Worm (Caenorhabditis elegans) whole organism, late embryonic: ENCODE results near the gene lact-3.
A peak's percentile ranks its signal among the peaks of the same experiment; 100 is the strongest.

ENCODE experiments used
- C08G9.2 ChIP-seq: sonication (generic microtip); optimal IDR thresholded peaks from 2 replicates; lab custom pipeline; 2016; ENCODE audit warnings: mild to moderate bottlenecking, missing genetic modification characterization, moderate library complexity, missing compliant biosample characterization
- K02D7.2 ChIP-seq: sonication (generic microtip); optimal IDR thresholded peaks from 2 replicates; lab custom pipeline; 2017; ENCODE audit warnings: mild to moderate bottlenecking, missing genetic modification characterization, missing compliant biosample characterization
- ahr-1 ChIP-seq: sonication (generic microtip); optimal IDR thresholded peaks from 2 replicates; lab custom pipeline; 2016; ENCODE audit warnings: missing genetic modification characterization, missing compliant biosample characterization
- ama-1 ChIP-seq: fragments of 150-350 bp; optimal IDR thresholded peaks from 2 replicates; lab custom pipeline; 2014
- ceh-14 ChIP-seq: sonication (generic microtip); optimal IDR thresholded peaks from 2 replicates; lab custom pipeline; 2016; ENCODE audit warnings: missing genotype, missing genetic modification characterization, missing compliant biosample characterization
- ceh-18 ChIP-seq: sonication (generic microtip); optimal IDR thresholded peaks from 2 replicates; lab custom pipeline; 2016; ENCODE audit warnings: missing genetic modification characterization, missing compliant biosample characterization
- ceh-19 ChIP-seq: fragments of 200-800 bp; sonication (Bioruptor generic); optimal IDR thresholded peaks from 2 replicates; lab custom pipeline; 2018; ENCODE audit warnings: mild to moderate bottlenecking, missing genetic modification characterization, missing compliant biosample characterization
- ceh-22 ChIP-seq: sonication (generic microtip); optimal IDR thresholded peaks from 2 replicates; lab custom pipeline; 2017; ENCODE audit warnings: missing biosample characterization, missing genetic modification characterization
- ceh-24 ChIP-seq: sonication (generic microtip); optimal IDR thresholded peaks from 2 replicates; lab custom pipeline; 2016; ENCODE audit warnings: mild to moderate bottlenecking, missing genetic modification characterization, missing compliant biosample characterization
- ceh-30 ChIP-seq: fragments of 150-350 bp; optimal IDR thresholded peaks from 2 replicates; lab custom pipeline; 2014; ENCODE audit warnings: missing biosample characterization, missing genetic modification characterization
- ceh-31 ChIP-seq: sonication (generic microtip); optimal IDR thresholded peaks from 2 replicates; lab custom pipeline; 2016; ENCODE audit warnings: missing genetic modification characterization, missing compliant biosample characterization
- ceh-34 ChIP-seq: sonication (generic microtip); optimal IDR thresholded peaks from 2 replicates; lab custom pipeline; 2016; ENCODE audit warnings: mild to moderate bottlenecking, missing genetic modification characterization, missing compliant biosample characterization
- ceh-48 ChIP-seq: sonication (generic microtip); optimal IDR thresholded peaks from 2 replicates; lab custom pipeline; 2016; ENCODE audit warnings: missing genetic modification characterization, inconsistent platforms, missing compliant biosample characterization
- ceh-6 ChIP-seq: fragments of 200-800 bp; sonication (Bioruptor generic); optimal IDR thresholded peaks from 2 replicates; lab custom pipeline; 2018; ENCODE audit warnings: mild to moderate bottlenecking, missing genetic modification characterization, missing compliant biosample characterization
- ceh-9 ChIP-seq: sonication (generic microtip); optimal IDR thresholded peaks from 2 replicates; lab custom pipeline; 2016; ENCODE audit warnings: mild to moderate bottlenecking, missing genetic modification characterization, inconsistent platforms, missing compliant biosample characterization
- dve-1 ChIP-seq: sonication (generic microtip); optimal IDR thresholded peaks from 2 replicates; lab custom pipeline; 2017; ENCODE audit warnings: antibody characterized with exemption, mild to moderate bottlenecking, missing genetic modification characterization, missing compliant biosample characterization
- elt-2 ChIP-seq: sonication (generic microtip); optimal IDR thresholded peaks from 2 replicates; lab custom pipeline; 2016; ENCODE audit warnings: missing genetic modification reagents, missing genetic modification characterization, missing compliant biosample characterization
- elt-4 ChIP-seq: sonication (generic microtip); optimal IDR thresholded peaks from 2 replicates; lab custom pipeline; 2016; ENCODE audit warnings: missing genetic modification characterization, missing compliant biosample characterization
- fkh-10 ChIP-seq: fragments of 150-350 bp; optimal IDR thresholded peaks from 2 replicates; lab custom pipeline; 2014; ENCODE audit warnings: missing biosample characterization, missing genetic modification reagents, missing genetic modification characterization
- hlh-13 ChIP-seq: fragments of 200-800 bp; sonication (Bioruptor generic); optimal IDR thresholded peaks from 2 replicates; lab custom pipeline; 2018; ENCODE audit warnings: mild to moderate bottlenecking, missing genetic modification characterization, missing compliant biosample characterization
- hlh-6 ChIP-seq: sonication (generic microtip); optimal IDR thresholded peaks from 2 replicates; lab custom pipeline; 2016; ENCODE audit warnings: missing genotype, missing genetic modification characterization, missing compliant biosample characterization
- hlh-8 ChIP-seq: sonication (generic microtip); optimal IDR thresholded peaks from 2 replicates; lab custom pipeline; 2016; ENCODE audit warnings: missing genotype, missing genetic modification characterization, missing compliant biosample characterization
- nfya-1 ChIP-seq: sonication (generic microtip); optimal IDR thresholded peaks from 2 replicates; lab custom pipeline; 2017; ENCODE audit warnings: missing genetic modification characterization, mild to moderate bottlenecking, missing compliant biosample characterization, antibody characterized with exemption, moderate library complexity
- nhr-11 ChIP-seq: fragments of 150-350 bp; optimal IDR thresholded peaks from 2 replicates; lab custom pipeline; 2014; ENCODE audit warnings: missing biosample characterization, missing genetic modification characterization
- npax-4 ChIP-seq: sonication (generic microtip); optimal IDR thresholded peaks from 2 replicates; lab custom pipeline; 2016; ENCODE audit warnings: missing genetic modification characterization, missing compliant biosample characterization
- odd-2 ChIP-seq: sonication (generic microtip); optimal IDR thresholded peaks from 2 replicates; lab custom pipeline; 2017; ENCODE audit warnings: antibody characterized with exemption, mild to moderate bottlenecking, missing genetic modification characterization, missing compliant biosample characterization
- pax-1 ChIP-seq: fragments of 150-350 bp; optimal IDR thresholded peaks from 2 replicates; lab custom pipeline; 2014; ENCODE audit warnings: missing biosample characterization, missing genetic modification characterization
- pha-2 ChIP-seq: sonication (generic microtip); optimal IDR thresholded peaks from 2 replicates; lab custom pipeline; 2017; ENCODE audit warnings: mild to moderate bottlenecking, missing genetic modification characterization, missing compliant biosample characterization
- pqm-1 ChIP-seq: sonication (generic microtip); optimal IDR thresholded peaks from 2 replicates; lab custom pipeline; 2016; ENCODE audit warnings: missing genetic modification characterization, missing compliant biosample characterization
- sdc-2 ChIP-seq: sonication (generic microtip); optimal IDR thresholded peaks from 2 replicates; lab custom pipeline; 2016; ENCODE audit warnings: missing genotype, missing genetic modification characterization, missing compliant biosample characterization
- sox-2 ChIP-seq: fragments of 200-800 bp; sonication (Bioruptor generic); IDR thresholded peaks from 2 replicates; pipeline ENCODE4 v1.3.6; 2022; ENCODE audit warnings: missing genetic modification reagents, missing genetic modification characterization, missing compliant biosample characterization
- syd-9 ChIP-seq: sonication (generic microtip); optimal IDR thresholded peaks from 2 replicates; lab custom pipeline; 2016; ENCODE audit warnings: mild to moderate bottlenecking, missing genetic modification characterization, moderate library complexity, missing compliant biosample characterization
- tbx-2 ChIP-seq: sonication (generic microtip); optimal IDR thresholded peaks from 2 replicates; lab custom pipeline; 2016; ENCODE audit warnings: missing genetic modification characterization, missing compliant biosample characterization
- tbx-7 ChIP-seq: sonication (generic microtip); optimal IDR thresholded peaks from 2 replicates; lab custom pipeline; 2016; ENCODE audit warnings: missing genotype, missing genetic modification characterization, missing compliant biosample characterization
- ttx-3 ChIP-seq: sonication (generic microtip); optimal IDR thresholded peaks from 2 replicates; lab custom pipeline; 2016; ENCODE audit warnings: missing genetic modification reagents, missing genetic modification characterization, missing compliant biosample characterization
- unc-42 ChIP-seq: sonication (generic microtip); optimal IDR thresholded peaks from 2 replicates; lab custom pipeline; 2016; ENCODE audit warnings: missing genotype, missing genetic modification characterization, missing compliant biosample characterization
- unc-55 ChIP-seq: sonication (generic microtip); optimal IDR thresholded peaks from 2 replicates; lab custom pipeline; 2017; ENCODE audit warnings: missing biosample characterization, missing genetic modification reagents, missing genetic modification characterization
- unc-86 ChIP-seq: sonication (generic microtip); optimal IDR thresholded peaks from 2 replicates; lab custom pipeline; 2016; ENCODE audit warnings: missing genetic modification characterization, missing compliant biosample characterization
- zip-5 ChIP-seq: sonication (generic microtip); optimal IDR thresholded peaks from 2 replicates; lab custom pipeline; 2016; ENCODE audit warnings: missing genetic modification characterization, missing compliant biosample characterization
- ztf-16 ChIP-seq: sonication (generic microtip); optimal IDR thresholded peaks from 2 replicates; lab custom pipeline; 2017; ENCODE audit warnings: missing genetic modification characterization, missing compliant biosample characterization

The lact-3 gene

DNA sequence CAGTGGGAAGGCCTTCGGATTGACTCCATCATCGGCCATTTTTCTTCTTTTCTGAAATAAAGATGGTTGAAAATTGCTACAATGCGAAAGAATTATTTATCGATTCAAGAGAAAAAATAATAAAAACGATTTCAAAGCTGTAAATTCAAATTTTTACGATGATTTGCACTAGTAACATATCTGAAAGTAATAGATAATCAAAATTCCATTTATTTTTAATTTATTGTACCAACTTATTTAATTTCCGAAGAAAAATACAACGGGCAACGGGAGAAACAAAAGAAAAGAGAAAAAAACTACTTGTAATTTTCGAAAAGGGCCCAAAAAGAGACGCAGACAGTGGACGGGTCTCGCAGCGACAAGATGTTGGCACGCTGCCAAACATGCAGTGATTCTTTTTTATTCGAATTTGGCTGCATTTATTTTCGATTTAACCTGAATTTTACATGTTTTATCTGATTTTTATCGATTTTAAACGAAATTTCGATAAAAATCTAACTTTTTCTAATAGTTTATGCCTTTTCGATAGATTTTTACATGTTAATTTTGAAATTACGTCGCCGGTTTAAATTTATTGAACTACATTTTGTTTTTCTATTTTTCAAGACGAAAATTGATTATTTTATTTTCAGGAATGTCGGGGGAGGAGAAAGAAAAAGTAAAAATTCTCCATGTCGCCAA lies 1.2 kb upstream of the lact-3 start, which contains the start of the genes snu-13 and rsp-7:
Gene snu-13, minus strand, starts transcription at position 51 of the 681 bp plus-strand sequence.
Gene rsp-7, plus strand, starts transcription at position 631 of the 681 bp plus-strand sequence.
- peak; percentile 7 for TF ChIP-seq ceh-18
- TF ChIP-seq unc-42, result peak; percentile 14
- TF ChIP-seq tbx-2 (tag; lab: Kevin White, UChicago), result peak; percentile 4
- TF ChIP-seq sox-2 (GFP tag; lab: Robert Waterston, UW), result 0 out of 2 replicates have a peak, but pooled peaks have one; percentile 2
- no peak for TF ChIP-seq ceh-6 (GFP tag; lab: Kevin White, UChicago)
- TF ChIP-seq nfya-1 (tag; lab: Kevin White, UChicago), result peak; percentile 49
- peak; percentile 8 for TF ChIP-seq elt-2 (tag; lab: Kevin White, UChicago)
- peak; percentile 12 for TF ChIP-seq ceh-31
- TF ChIP-seq dve-1 (tag; lab: Kevin White, UChicago), result no peak

DNA sequence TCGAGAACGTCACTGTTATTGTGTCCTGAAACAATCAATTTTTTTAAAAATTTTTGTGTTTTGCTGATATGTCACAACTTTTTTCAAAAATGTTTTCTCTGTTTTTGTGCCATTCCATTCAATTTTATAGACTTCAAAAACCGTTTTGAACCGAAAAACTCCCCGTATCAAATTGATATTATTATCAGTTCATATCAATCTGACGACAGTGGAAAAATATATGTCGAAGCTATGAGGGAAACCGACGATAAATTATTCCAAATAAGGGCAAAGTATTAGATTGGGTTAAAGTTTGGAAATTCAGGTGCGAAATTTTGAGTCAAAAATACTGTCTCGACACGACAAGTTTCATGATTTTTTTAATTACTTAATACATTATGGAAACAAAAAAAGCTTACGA lies 1.1 kb downstream of the lact-3 start:
- TF ChIP-seq ama-1 (lab: Kevin White, UChicago) (no peak), ztf-16 (no peak), ahr-1 (tag; lab: Kevin White, UChicago) (no peak), hlh-8 (tag; lab: Kevin White, UChicago) (no peak)
- TF ChIP-seq, all 69 proteins: peak for 0

DNA sequence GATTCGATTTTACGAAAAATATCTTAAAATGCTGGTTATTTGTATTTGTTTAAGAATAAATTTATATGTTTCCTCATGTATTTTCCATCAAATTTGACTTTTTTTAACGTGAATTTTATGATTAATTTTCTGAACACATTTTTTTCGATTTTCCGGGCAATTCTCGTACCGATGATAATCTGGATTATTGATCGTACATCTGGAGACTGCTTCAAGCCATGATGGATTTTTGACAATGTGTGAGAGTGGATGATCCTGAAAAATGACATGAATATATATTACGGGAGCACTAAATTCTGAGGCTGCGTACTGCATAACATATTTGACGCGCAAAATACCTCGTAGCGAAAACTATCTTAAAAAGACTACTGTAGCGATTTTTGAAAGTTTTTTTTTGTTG lies 3.0 kb downstream of the lact-3 start:
- TF ChIP-seq odd-2 (tag; lab: Kevin White, UChicago), result no peak
- no peak for TF ChIP-seq ceh-24
- TF ChIP-seq pha-2 (tag; lab: Kevin White, UChicago), result no peak

DNA sequence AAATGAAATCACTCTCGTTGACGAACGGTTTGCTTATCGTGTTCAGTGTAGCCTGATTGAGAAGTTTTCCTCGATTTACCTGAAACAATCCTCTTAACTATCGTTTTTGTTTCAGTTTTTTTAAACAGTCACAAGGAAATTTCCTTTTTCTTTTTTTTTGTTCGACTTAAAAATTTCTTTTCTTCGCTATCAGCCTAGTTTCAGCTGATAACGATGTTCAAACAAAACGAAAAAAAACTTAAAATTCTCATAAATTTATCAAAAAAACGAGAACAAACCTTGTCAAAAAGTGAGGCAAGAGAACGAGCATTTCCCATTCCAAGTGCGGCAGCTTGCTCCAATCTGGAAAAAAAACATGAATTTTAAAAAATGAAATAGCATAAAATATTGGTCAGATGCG lies 3.9 kb downstream of the lact-3 start:
- TF ChIP-seq ceh-19 (GFP tag; lab: Kevin White, UChicago) (no peak), pha-2 (tag; lab: Kevin White, UChicago) (no peak), ceh-34 (tag; lab: Kevin White, UChicago) (no peak), hlh-13 (no peak), hlh-8 (tag; lab: Kevin White, UChicago) (no peak), ceh-22 (tag; lab: Kevin White, UChicago) (no peak), ttx-3 (tag; lab: Kevin White, UChicago) (no peak), C08G9.2 (tag; lab: Kevin White, UChicago) (no peak), ceh-9 (no peak)
- TF ChIP-seq, all 69 proteins: peak for 0

DNA sequence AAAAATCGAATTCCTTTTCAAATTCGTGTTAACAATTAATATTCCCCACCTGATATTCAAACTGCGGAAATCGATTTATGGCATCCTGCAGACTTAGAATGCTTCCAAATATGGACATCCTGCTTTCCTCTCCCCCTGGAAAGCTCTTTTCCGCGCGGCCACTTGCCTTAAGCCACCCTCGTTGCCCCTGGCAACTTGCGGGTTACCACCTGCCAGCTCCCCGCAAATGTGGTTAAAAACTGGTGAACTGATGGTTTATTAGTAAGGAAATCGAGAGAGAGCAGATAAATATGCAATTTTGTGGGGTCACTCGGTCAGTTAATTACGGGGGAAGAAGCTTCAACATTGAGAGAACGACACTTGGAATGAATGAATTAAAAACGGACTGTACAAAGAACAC lies 5.4 kb downstream of the lact-3 start, which contains the start of gene nphp-1:
Gene nphp-1, minus strand, starts transcription at position 145 of the 400 bp plus-strand sequence.
- TF ChIP-seq fkh-10 (GFP tag; lab: Kevin White, UChicago) (no peak), zip-5 (tag; lab: Kevin White, UChicago) (no peak), unc-55 (no peak), ceh-30 (no peak), sdc-2 (peak; percentile 92)

DNA sequence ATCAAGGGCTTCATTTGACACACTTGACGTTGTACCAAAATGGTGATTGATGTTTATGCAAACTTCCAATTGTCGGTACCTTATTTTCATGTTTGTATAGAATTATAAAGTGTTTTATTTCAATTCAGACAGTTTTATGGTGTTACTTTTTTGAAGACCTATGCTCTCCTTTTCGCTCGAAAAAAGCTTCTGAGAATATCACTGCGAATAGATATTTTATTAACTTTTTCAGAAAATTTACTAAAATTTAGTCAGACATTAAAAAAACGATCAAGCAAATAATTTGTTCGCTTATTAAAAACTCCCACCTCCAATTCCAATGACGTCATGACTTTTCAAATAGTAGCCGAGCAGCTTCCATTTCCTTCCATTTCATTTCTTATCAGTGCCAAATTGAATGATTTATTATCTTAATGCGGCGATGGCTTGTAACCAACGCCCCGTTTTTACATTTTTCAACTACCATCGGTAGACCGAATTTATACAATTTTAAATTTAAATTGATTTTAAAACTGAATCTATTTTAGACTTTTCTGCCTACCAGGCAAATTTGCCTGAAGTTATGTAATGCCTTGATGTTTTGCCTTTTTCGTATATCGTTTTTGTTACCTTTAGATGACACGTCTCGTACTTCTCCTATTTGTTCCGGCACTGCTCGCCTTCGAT lies 10.4 kb downstream of the lact-3 start, which contains the start of gene M28.10:
Gene M28.10, plus strand, starts transcription at position 616 of the 666 bp plus-strand sequence.
- no peak for TF ChIP-seq elt-4 (tag; lab: Kevin White, UChicago)
- no peak for TF ChIP-seq pha-2 (tag; lab: Kevin White, UChicago)
- no peak for TF ChIP-seq hlh-6
- TF ChIP-seq K02D7.2 (tag; lab: Kevin White, UChicago), result no peak
- no peak for TF ChIP-seq nhr-11 (tag; lab: Kevin White, UChicago)
- TF ChIP-seq pqm-1, result no peak
- TF ChIP-seq ceh-48, result no peak
- no peak for TF ChIP-seq unc-86 (tag; lab: Kevin White, UChicago)
- TF ChIP-seq unc-55, result no peak
- TF ChIP-seq npax-4 (tag; lab: Kevin White, UChicago), result no peak
- TF ChIP-seq pax-1 (tag; lab: Kevin White, UChicago), result no peak
- no peak for TF ChIP-seq syd-9 (tag; lab: Kevin White, UChicago)
- no peak for TF ChIP-seq fkh-10 (GFP tag; lab: Kevin White, UChicago)
- no peak for TF ChIP-seq tbx-7 (tag; lab: Kevin White, UChicago)
- no peak for TF ChIP-seq unc-42
- TF ChIP-seq tbx-2 (tag; lab: Kevin White, UChicago), result no peak
- TF ChIP-seq ceh-14, result no peak
- no peak for TF ChIP-seq ceh-24
- no peak for TF ChIP-seq ceh-18
